Worm (Caenorhabditis elegans) whole organism, mixed stage, embryonic: Measurements from ENCODE around the gene R07B7.10.

Experiments used
- ceh-43 ChIP-seq: fragments of 200-800 bp; sonication (Bioruptor generic); optimal IDR thresholded peaks from 2 replicates; lab custom pipeline; 2018; ENCODE audit warnings: mild to moderate bottlenecking, missing genetic modification characterization, moderate library complexity, missing compliant biosample characterization
- ces-1 ChIP-seq: fragments of 150-350 bp; optimal IDR thresholded peaks from 2 replicates; lab custom pipeline; 2014; ENCODE audit warnings: missing biosample characterization, missing genetic modification reagents, missing genetic modification characterization
- cnd-1 ChIP-seq: fragments of 200-800 bp; sonication (Bioruptor generic); optimal IDR thresholded peaks from 2 replicates; lab custom pipeline; 2018; ENCODE audit warnings: mild to moderate bottlenecking, missing genetic modification characterization, missing compliant biosample characterization
- drap-1 ChIP-seq: fragments of 200-800 bp; sonication (Bioruptor generic); optimal IDR thresholded peaks from 3 replicates; lab custom pipeline; 2018; ENCODE audit warnings: mild to moderate bottlenecking, missing genetic modification characterization, missing compliant biosample characterization
- elt-1 ChIP-seq: sonication (generic microtip); optimal IDR thresholded peaks from 2 replicates; lab custom pipeline; 2017; ENCODE audit warnings: missing genetic modification characterization, mild to moderate bottlenecking, missing compliant biosample characterization, antibody characterized with exemption, moderate library complexity, borderline replicate concordance; ENCODE audit not compliant: insufficient read depth
- elt-3 ChIP-seq: fragments of 150-350 bp; optimal IDR thresholded peaks from 2 replicates; lab custom pipeline; 2014; ENCODE audit warnings: missing biosample characterization, missing genetic modification characterization
- ham-2 ChIP-seq: fragments of 200-800 bp; sonication (Bioruptor generic); optimal IDR thresholded peaks from 2 replicates; lab custom pipeline; 2018; ENCODE audit warnings: mild to moderate bottlenecking, missing genetic modification characterization, missing compliant biosample characterization
- hlh-1 ChIP-seq: fragments of 150-350 bp; optimal IDR thresholded peaks from 2 replicates; lab custom pipeline; 2014; ENCODE audit warnings: missing biosample characterization, missing genetic modification reagents, missing genetic modification characterization
- lin-13 ChIP-seq: fragments of 150-350 bp; optimal IDR thresholded peaks from 2 replicates; lab custom pipeline; 2014; ENCODE audit warnings: missing biosample characterization, missing genetic modification characterization
- lin-32 ChIP-seq: fragments of 200-800 bp; sonication (Bioruptor generic); optimal IDR thresholded peaks from 2 replicates; lab custom pipeline; 2018; ENCODE audit warnings: mild to moderate bottlenecking, missing genetic modification characterization, missing compliant biosample characterization
- lsy-2 ChIP-seq: fragments of 150-350 bp; optimal IDR thresholded peaks from 2 replicates; lab custom pipeline; 2014; ENCODE audit warnings: missing biosample characterization, missing genetic modification characterization
- mep-1 ChIP-seq: fragments of 150-350 bp; optimal IDR thresholded peaks from 2 replicates; lab custom pipeline; 2017; ENCODE audit warnings: missing biosample characterization, missing genetic modification reagents, missing genetic modification characterization, inconsistent platforms
- nhr-2 ChIP-seq: fragments of 150-350 bp; optimal IDR thresholded peaks from 2 replicates; lab custom pipeline; 2014; ENCODE audit warnings: missing biosample characterization, missing genetic modification characterization
- nhr-237 ChIP-seq: fragments of 150-350 bp; optimal IDR thresholded peaks from 2 replicates; lab custom pipeline; 2014; ENCODE audit warnings: missing biosample characterization, missing genetic modification characterization
- nhr-28 ChIP-seq: fragments of 150-350 bp; optimal IDR thresholded peaks from 2 replicates; lab custom pipeline; 2014; ENCODE audit warnings: missing biosample characterization, missing genetic modification characterization
- nhr-76 ChIP-seq: sonication (generic microtip); optimal IDR thresholded peaks from 2 replicates; lab custom pipeline; 2017; ENCODE audit warnings: missing biosample characterization, missing genetic modification characterization
- sem-2 ChIP-seq: fragments of 200-800 bp; sonication (Bioruptor generic); optimal IDR thresholded peaks from 2 replicates; lab custom pipeline; 2018; ENCODE audit warnings: mild to moderate bottlenecking, missing genetic modification characterization, missing compliant biosample characterization
- snpc-4 ChIP-seq: fragments of 150-350 bp; optimal IDR thresholded peaks from 2 replicates; lab custom pipeline; 2014; ENCODE audit warnings: missing biosample characterization, missing genetic modification characterization
- sptf-1 ChIP-seq: sonication (generic microtip); optimal IDR thresholded peaks from 2 replicates; lab custom pipeline; 2017; ENCODE audit warnings: mild to moderate bottlenecking, missing genetic modification characterization, moderate library complexity, missing compliant biosample characterization
- unc-120 ChIP-seq: sonication (generic microtip); optimal IDR thresholded peaks from 2 replicates; lab custom pipeline; 2017; ENCODE audit warnings: missing genetic modification characterization, missing compliant biosample characterization; ENCODE audit not compliant: poor library complexity, severe bottlenecking
- unc-39 ChIP-seq: fragments of 150-350 bp; optimal IDR thresholded peaks from 2 replicates; lab custom pipeline; 2014; ENCODE audit warnings: missing biosample characterization, missing genetic modification characterization
- unc-62 ChIP-seq: fragments of 150-350 bp; optimal IDR thresholded peaks from 2 replicates; lab custom pipeline; 2014; ENCODE audit warnings: missing biosample characterization, missing genetic modification reagents, missing genetic modification characterization
- zip-8 ChIP-seq: fragments of 150-350 bp; optimal IDR thresholded peaks from 2 replicates; lab custom pipeline; 2014; ENCODE audit warnings: missing biosample characterization, missing genetic modification characterization

The R07B7.10 gene

ce11 chrV:12088773-12089172 lies 5.8 kb downstream of the R07B7.10 start, which contains the start of gene R07B7.12:
TSS of gene R07B7.12 (plus strand) at chrV:12089073.
- TF ChIP-seq hlh-1 (tag; lab: Kevin White, UChicago) = no peak
- no peak for TF ChIP-seq lin-32 (GFP tag; lab: Kevin White, UChicago)

ce11 chrV:12091759-12092158 lies 8.7 kb downstream of the R07B7.10 start, which contains the start of gene nhr-206:
TSS of gene nhr-206 (plus strand) at chrV:12092006.
- TF ChIP-seq snpc-4 (tag; lab: Kevin White, UChicago) = no peak
- no peak for TF ChIP-seq sem-2 (GFP tag; lab: Kevin White, UChicago)
- no peak for TF ChIP-seq mep-1 (tag; lab: Kevin White, UChicago)
- TF ChIP-seq ceh-43 (GFP tag; lab: Kevin White, UChicago) = no peak

- no peak for TF ChIP-seq unc-62 (GFP tag; lab: Kevin White, UChicago)
- TF ChIP-seq nhr-76 (tag; lab: Kevin White, UChicago) = no peak
- TF ChIP-seq unc-39 (tag; lab: Kevin White, UChicago) = no peak
- TF ChIP-seq elt-1 = peak; percentile 42
- TF ChIP-seq nhr-28 (tag; lab: Kevin White, UChicago) = no peak
- no peak for TF ChIP-seq lsy-2 (tag; lab: Kevin White, UChicago)
These were observed 11.0 kb downstream of the R07B7.10 start, which contains the start of gene nhr-208 for ce11 chrV:12094030-12094429. TSS of gene nhr-208 (plus strand) at chrV:12094317.

- TF ChIP-seq lin-32 (GFP tag; lab: Kevin White, UChicago) = no peak
- no peak for TF ChIP-seq lsy-2 (tag; lab: Kevin White, UChicago)
- no peak for TF ChIP-seq nhr-2 (tag; lab: Kevin White, UChicago)
- TF ChIP-seq ces-1 (GFP tag; lab: Kevin White, UChicago) = peak; percentile 28
- TF ChIP-seq unc-120 = no peak
- TF ChIP-seq mep-1 (tag; lab: Kevin White, UChicago) = no peak
- TF ChIP-seq lin-13 (tag; lab: Kevin White, UChicago) = no peak
These were observed 12.8 kb downstream of the R07B7.10 start, which contains the start of gene nhr-207 for ce11 chrV:12095865-12096264. TSS of gene nhr-207 (plus strand) at chrV:12096146.

- TF ChIP-seq nhr-2 (tag; lab: Kevin White, UChicago) (no peak), ces-1 (GFP tag; lab: Kevin White, UChicago) (no peak), lin-32 (GFP tag; lab: Kevin White, UChicago) (no peak), unc-39 (tag; lab: Kevin White, UChicago) (no peak), nhr-76 (tag; lab: Kevin White, UChicago) (no peak), nhr-28 (tag; lab: Kevin White, UChicago) (no peak)
These were observed 15.1 kb downstream of the R07B7.10 start, which contains the start of gene nhr-209 for ce11 chrV:12098123-12098522. TSS of gene nhr-209 (plus strand) at chrV:12098149.

- TF ChIP-seq unc-62 (GFP tag; lab: Kevin White, UChicago) (no peak), nhr-237 (tag; lab: Kevin White, UChicago) (peak; percentile 27)
- TF ChIP-seq, all 35 proteins: peak for 1
These were observed 17.9 kb downstream of the R07B7.10 start, which contains the start of gene nhr-154 for ce11 chrV:12100794-12101343. TSS of gene nhr-154 (plus strand) at chrV:12101293.

- TF ChIP-seq zip-8 (tag; lab: Kevin White, UChicago) (no peak), sptf-1 (no peak), cnd-1 (tag; lab: Kevin White, UChicago) (no peak), lin-32 (GFP tag; lab: Kevin White, UChicago) (no peak), drap-1 (GFP tag; lab: Kevin White, UChicago) (no peak)
These were observed 20.9 kb downstream of the R07B7.10 start, which contains the start of gene nhr-153 for ce11 chrV:12103920-12104319. TSS of gene nhr-153 (plus strand) at chrV:12104220.

ce11 chrV:12106841-12107240 lies 23.8 kb downstream of the R07B7.10 start, which contains the start of gene nhr-136:
TSS of gene nhr-136 (plus strand) at chrV:12107141.
- peak; percentile 9 for TF ChIP-seq ham-2 (GFP tag; lab: Kevin White, UChicago)
- no peak for TF ChIP-seq elt-3 (tag; lab: Kevin White, UChicago)
